Fruit fly (Drosophila melanogaster): ENCODE measurements around the gene Bka.

Gene Bka

DNA sequence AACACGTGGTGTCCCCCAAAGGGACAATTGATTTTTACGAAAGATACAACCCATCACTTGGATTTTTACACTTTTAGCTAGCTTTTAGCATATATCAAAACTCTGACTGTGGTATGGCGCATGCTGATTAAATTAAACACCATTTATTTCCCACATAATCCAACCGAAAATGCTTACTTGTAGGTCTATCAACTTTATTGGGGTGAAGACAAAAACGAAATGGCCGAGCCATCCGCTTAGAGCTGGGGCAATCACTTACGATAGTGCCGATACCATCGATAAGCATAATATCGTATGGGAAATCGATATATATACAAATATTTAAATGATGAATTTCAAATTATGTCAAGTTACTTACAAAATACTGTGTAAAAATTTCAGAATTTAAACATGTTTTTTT lies 2.2 kb downstream of the Bka start, which contains the start of gene RpS2 (continued):
- peak; percentile 38 for TF ChIP-seq Xbp1 (GFP tag; optimal IDR thresholded peaks at IDR 0.05)
- no peak for TF ChIP-seq CG7372 (GFP tag; IDR thresholded peaks at IDR 0.05)
- no peak for TF ChIP-seq Awh (GFP tag; IDR thresholded peaks at IDR 0.05)
- TF ChIP-seq CHES-1-like (GFP tag; optimal IDR thresholded peaks at IDR 0.05): no peak
- peak; percentile 75 for TF ChIP-seq HmgZ (tag; optimal IDR thresholded peaks at IDR 0.05)
- TF ChIP-seq CG7745 (tag; optimal IDR thresholded peaks at IDR 0.05): no peak
- no peak for TF ChIP-seq CG14965 (GFP tag; optimal IDR thresholded peaks at IDR 0.05; ENCODE audit: borderline replicate concordance)
- TF ChIP-seq CG31388 (GFP tag; optimal IDR thresholded peaks at IDR 0.05): no peak
- TF ChIP-seq esg (GFP tag; conservative IDR thresholded peaks at IDR 0.05): no peak
- TF ChIP-seq Jarid2 (GFP tag; optimal IDR thresholded peaks at IDR 0.05): peak; percentile 13
- TF ChIP-seq bbx (GFP tag; IDR thresholded peaks at IDR 0.05; ENCODE audit: partially characterized antibody): peak; percentile 100
- TF ChIP-seq CG3847 (GFP tag; IDR thresholded peaks at IDR 0.05): peak; percentile 43
- no peak for TF ChIP-seq Trl (optimal IDR thresholded peaks at IDR 0.05)
- peak; percentile 11 for TF ChIP-seq Trl (GFP tag; optimal IDR thresholded peaks at IDR 0.05)
- peak; percentile 96 for TF ChIP-seq Dref (GFP tag; IDR thresholded peaks at IDR 0.05)
- peak; percentile 46; the same call in 1 of the 2 replicates for TF ChIP-seq Atf6 (GFP tag; IDR thresholded peaks at IDR 0.05)
- peak; percentile 38 for TF ChIP-seq CG7839 (tag; optimal IDR thresholded peaks at IDR 0.05)
- TF ChIP-seq sima (GFP tag; optimal IDR thresholded peaks at IDR 0.05): no peak
- TF ChIP-seq Hsf (GFP tag; optimal IDR thresholded peaks at IDR 0.05): peak; percentile 42
- no peak for TF ChIP-seq jumu (GFP tag; optimal IDR thresholded peaks at IDR 0.05)
- TF ChIP-seq CG3407 (GFP tag; optimal IDR thresholded peaks at IDR 0.05): peak; percentile 24
- no peak for TF ChIP-seq crc (GFP tag; optimal IDR thresholded peaks at IDR 0.05)
- no peak for TF ChIP-seq Rx (GFP tag; IDR thresholded peaks at IDR 0.05)
- TF ChIP-seq CG42726 (GFP tag; IDR thresholded peaks at IDR 0.05; ENCODE audit: partially characterized antibody): peak; percentile 99
- TF ChIP-seq CG10654 (GFP tag; optimal IDR thresholded peaks at IDR 0.05): no peak
- no peak for TF ChIP-seq ab (GFP tag; optimal IDR thresholded peaks at IDR 0.05)
- peak; percentile 11 for TF ChIP-seq zfh2 (GFP tag; optimal IDR thresholded peaks at IDR 0.05)
- TF ChIP-seq vfl (GFP tag; optimal IDR thresholded peaks at IDR 0.05): peak; percentile 33
- TF ChIP-seq CG17568 (GFP tag; optimal IDR thresholded peaks at IDR 0.05): peak; percentile 46
- TF ChIP-seq CG17385 (GFP tag; optimal IDR thresholded peaks at IDR 0.05): peak; percentile 59
- TF ChIP-seq CG18262 (tag; optimal IDR thresholded peaks at IDR 0.05): peak; percentile 8
- TF ChIP-seq CG17612 (GFP tag; IDR thresholded peaks at IDR 0.05): no peak
- no peak for TF ChIP-seq dimm (GFP tag; IDR thresholded peaks at IDR 0.05)
- TF ChIP-seq gcm2 (GFP tag; optimal IDR thresholded peaks at IDR 0.05): no peak
- TF ChIP-seq CG8290 (GFP tag; optimal IDR thresholded peaks at IDR 0.05): peak; percentile 51
- peak in 1 of 2 experiments; percentile 88 for TF ChIP-seq CG8290 (tag; optimal IDR thresholded peaks at IDR 0.05)
- TF ChIP-seq amos (GFP tag; IDR thresholded peaks at IDR 0.05; ENCODE audit: partially characterized antibody): peak; percentile 100
- TF ChIP-seq CG10979 (tag; optimal IDR thresholded peaks at IDR 0.05): peak; percentile 38
- TF ChIP-seq HLH4C (GFP tag; IDR thresholded peaks at IDR 0.05; ENCODE audit: partially characterized antibody): peak; percentile 98
- peak; percentile 32 for TF ChIP-seq her (GFP tag; optimal IDR thresholded peaks at IDR 0.05)
- peak; percentile 36 for TF ChIP-seq NFAT (GFP tag; IDR thresholded peaks at IDR 0.05)
- no peak for TF ChIP-seq CG1024 (GFP tag; IDR thresholded peaks at IDR 0.05)
- no peak for TF ChIP-seq dmrt99B (tag; optimal IDR thresholded peaks at IDR 0.05)
- TF ChIP-seq CG15073 (GFP tag; optimal IDR thresholded peaks at IDR 0.05): no peak
- peak; percentile 31 for TF ChIP-seq ATbp (GFP tag; optimal IDR thresholded peaks at IDR 0.05)
- no peak for TF ChIP-seq CG13775 (GFP tag; optimal IDR thresholded peaks at IDR 0.05)
- peak; percentile 3 for TF ChIP-seq CG4328 (GFP tag; optimal IDR thresholded peaks at IDR 0.05)
- TF ChIP-seq Side (GFP tag; optimal IDR thresholded peaks at IDR 0.05): no peak
- TF ChIP-seq psq (GFP tag; optimal IDR thresholded peaks at IDR 0.05): no peak
- TF ChIP-seq nmo (GFP tag; optimal IDR thresholded peaks at IDR 0.05): peak; percentile 55
- peak; percentile 9 for TF ChIP-seq scrt (GFP tag; optimal IDR thresholded peaks at IDR 0.05)
- TF ChIP-seq CG2712 (tag; optimal IDR thresholded peaks at IDR 0.05): no peak
